Worm (Caenorhabditis elegans): ENCODE measurements around the gene spr-1.

The spr-1 gene

DNA sequence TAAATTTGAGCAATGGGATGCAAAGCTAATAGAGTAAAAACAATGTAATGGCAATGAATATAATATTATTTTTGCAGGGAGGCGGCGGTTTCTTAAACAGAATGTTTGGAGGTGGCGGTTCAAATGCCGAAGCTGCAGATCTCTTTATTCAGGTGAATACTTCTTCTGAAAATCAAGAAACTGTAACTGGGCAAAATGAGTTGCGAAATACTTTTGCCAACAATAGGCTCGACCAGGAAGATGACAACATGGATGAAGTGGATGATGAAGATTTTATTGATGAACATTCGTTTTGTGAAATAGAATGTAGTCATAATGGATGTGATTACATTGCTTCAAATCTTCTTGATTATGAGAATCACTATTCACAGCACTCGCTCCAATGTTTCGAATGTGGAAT is 1.7 kb upstream of the spr-1 start:
- TF ChIP-seq unc-62 (GFP tag; optimal IDR thresholded peaks at IDR 0.05) = no peak

DNA sequence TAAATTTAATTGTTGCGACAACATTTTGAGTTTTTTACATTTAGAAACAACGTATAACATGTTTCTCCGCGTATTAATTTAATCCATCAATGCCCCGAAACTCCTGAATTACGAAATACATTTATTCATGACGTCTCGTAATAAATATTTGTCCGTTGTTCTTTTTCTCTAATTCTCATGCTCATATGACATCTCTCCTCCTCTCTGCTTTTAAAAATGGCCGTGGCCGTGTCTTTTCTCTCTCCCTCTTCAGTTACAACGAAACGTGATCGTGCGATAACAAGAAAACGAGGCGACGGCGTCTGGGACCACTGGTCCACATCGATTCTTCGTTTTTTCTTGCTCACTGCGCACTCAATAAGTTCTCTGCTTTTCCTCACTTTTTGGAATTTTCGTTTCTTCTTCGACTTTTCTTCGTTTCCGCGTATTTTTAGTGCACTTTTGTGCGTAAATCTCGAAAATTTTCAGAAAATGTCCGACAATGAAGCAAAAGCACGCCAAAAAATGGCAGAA is 1.1 kb upstream of the spr-1 start, which contains the start of gene snap-1:
TSS of gene snap-1 (plus strand) at position 463 of the 513 bp plus-strand sequence.
- no peak for TF ChIP-seq unc-62 (GFP tag; optimal IDR thresholded peaks at IDR 0.05)

DNA sequence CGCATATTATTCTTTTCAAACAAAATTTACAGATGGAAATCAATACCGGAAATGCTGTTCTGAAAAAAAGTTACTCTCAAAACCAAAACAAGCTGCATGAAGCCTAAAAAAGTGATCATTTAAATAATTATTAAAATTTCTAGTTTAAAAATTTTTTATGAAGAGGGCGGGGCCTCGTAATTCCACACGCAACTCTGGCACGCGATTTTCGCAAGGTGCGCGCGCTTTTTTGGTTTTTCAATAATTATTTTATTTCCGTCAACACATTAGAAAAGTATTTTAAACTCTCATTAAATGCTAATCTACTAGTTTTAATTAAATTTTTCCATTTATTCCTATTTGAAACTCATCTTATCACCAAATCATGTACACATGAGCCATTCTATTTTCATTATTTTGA is 567 bp upstream of the spr-1 start:
- no peak for TF ChIP-seq unc-62 (GFP tag; optimal IDR thresholded peaks at IDR 0.05)

DNA sequence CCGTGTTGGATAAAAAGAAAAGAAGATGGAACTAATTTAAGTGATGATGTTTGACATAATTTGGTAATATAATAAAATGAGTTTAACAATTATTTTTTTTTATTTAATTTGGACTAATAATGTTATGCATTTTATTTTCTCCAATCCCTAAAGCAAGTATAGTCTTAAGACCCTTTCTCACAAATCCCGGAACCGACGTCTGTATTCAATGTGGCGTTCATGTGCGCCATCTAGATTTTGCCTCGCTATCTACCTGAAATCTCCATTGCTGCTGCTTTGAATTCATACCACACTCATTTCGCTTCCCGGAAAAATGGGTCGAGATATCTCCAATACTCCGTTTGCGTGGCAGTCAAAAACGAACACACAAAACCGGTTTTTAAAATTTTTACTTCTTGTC is 5.8 kb downstream of the spr-1 start, which contains the start of gene D1014.5:
TSS of gene D1014.5 (plus strand) at position 301 of the 400 bp plus-strand sequence.
- no peak for TF ChIP-seq unc-62 (GFP tag; optimal IDR thresholded peaks at IDR 0.05)

DNA sequence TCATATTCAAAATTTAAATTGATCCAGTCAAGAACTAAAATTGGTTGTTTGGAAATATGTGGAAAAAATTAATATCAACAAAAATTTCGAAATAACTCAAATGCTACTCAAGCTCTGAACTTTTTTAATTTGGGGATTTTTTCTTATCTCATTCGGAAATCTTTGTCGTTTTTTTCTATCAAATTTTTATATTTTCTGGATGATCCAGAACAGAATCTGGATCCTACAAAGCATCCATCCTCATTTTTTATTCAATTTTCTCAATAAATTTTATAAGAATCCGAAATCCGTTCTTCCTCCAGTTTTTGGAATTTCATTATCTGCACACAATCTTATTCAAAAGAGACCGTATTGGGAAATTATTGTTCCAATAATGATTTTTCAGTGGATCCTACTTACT is 8.3 kb downstream of the spr-1 start, which contains the start of gene D1014.6:
TSS of gene D1014.6 (plus strand) at position 301 of the 400 bp plus-strand sequence.
- no peak for TF ChIP-seq unc-62 (GFP tag; optimal IDR thresholded peaks at IDR 0.05)

DNA sequence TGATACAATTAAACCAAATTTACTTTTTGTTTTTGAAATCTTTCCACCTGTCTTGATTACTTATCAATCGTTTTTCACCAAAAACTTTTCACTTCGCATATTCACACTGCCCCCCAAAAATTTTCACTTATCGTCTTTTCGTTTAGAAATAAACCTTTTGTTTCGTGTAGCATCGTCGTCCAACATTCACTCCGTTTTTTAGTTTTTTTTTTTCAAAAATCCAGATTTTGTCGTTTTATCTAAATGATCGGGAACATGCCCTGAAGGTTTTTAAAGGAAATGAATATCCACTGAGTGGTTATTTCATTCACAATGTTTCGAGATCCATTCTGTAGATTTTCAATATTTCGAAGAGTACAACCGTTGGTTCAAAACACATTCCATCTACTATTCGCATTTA is 11.2 kb downstream of the spr-1 start, which contains the start of gene D1014.7:
TSS of gene D1014.7 (plus strand) at position 301 of the 400 bp plus-strand sequence.
- no peak for TF ChIP-seq unc-62 (GFP tag; optimal IDR thresholded peaks at IDR 0.05)

DNA sequence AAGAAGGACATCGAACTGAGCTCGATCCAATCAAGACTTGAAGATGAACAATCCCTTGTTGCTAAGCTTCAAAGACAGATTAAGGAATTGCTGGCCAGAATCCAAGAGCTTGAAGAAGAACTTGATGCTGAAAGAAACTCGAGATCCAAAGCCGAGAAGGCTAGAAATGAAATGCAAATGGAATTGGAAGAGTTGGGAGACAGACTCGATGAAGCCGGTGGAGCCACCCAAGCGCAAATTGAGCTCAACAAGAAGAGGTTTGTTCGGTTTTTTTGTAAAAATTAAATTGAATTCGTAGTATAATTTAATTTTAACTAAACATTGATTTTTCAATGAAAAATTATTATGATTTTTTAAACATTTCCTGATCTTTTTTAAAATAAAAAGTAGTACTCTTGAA is 14.6 kb downstream of the spr-1 start:
- TF ChIP-seq unc-62 (GFP tag; optimal IDR thresholded peaks at IDR 0.05) = no peak

DNA sequence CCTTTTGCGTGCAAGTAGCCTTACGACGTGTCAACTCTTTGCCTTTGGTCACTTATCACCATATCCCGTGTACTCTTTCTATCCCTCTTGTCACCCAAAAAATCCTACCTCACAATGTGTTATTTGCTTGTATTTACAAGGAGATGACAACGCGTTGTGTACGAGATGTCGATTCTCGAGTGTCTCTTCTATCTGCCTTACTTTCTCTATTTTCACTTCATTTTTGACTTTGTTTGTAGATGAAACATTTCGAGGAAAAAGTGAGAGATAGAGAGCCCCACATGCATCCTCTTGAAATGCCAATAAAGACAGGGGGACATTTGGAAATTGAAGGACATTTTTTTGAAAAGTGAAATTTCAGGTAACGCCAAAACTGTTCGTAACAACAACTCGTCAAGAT is 18.3 kb downstream of the spr-1 start:
- TF ChIP-seq unc-62 (GFP tag; optimal IDR thresholded peaks at IDR 0.05) = no peak

DNA sequence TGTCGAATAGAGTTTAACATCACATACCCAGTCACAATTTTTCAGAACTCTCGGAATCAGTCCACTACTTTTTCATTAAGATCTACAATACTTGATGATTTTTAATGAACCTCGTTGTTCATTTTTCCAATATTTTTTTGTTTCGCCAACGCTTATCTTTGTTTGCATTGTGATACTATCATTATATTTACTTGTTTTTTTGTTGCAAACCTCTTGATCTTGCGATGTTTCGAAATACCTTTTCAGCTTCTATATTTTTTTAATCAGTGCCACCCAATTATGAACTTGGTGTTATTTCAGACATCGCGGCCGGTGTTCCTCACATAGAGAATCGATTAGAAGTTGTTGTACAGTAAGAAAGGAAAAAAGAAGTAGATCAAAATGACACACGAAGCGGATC is 20.5 kb downstream of the spr-1 start, which contains the start of gene myo-5:
TSS of gene myo-5 (plus strand) at position 301 of the 400 bp plus-strand sequence.
- no peak for TF ChIP-seq unc-62 (GFP tag; optimal IDR thresholded peaks at IDR 0.05)

DNA sequence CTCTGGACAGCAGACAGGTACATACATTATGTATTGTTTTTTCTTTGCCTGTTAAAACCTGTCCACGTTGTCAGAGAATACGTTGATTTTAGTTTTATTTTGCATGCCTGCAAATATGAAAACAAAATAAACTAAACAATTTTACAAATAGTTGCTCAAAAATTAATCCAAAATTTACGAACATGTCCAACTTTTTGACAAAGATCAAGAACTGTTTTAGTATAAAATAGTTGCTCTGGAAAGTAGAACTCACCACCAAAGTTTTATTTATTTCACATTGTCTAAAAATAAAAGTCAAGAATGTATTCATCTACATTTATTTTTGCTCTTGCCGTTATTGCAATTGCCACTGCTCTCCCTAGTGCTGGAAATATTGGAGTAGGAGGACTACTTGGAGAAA is 24.7 kb downstream of the spr-1 start, which contains the start of gene srlf-16:
TSS of gene srlf-16 (plus strand) at position 301 of the 400 bp plus-strand sequence.
- no peak for TF ChIP-seq unc-62 (GFP tag; optimal IDR thresholded peaks at IDR 0.05)

DNA sequence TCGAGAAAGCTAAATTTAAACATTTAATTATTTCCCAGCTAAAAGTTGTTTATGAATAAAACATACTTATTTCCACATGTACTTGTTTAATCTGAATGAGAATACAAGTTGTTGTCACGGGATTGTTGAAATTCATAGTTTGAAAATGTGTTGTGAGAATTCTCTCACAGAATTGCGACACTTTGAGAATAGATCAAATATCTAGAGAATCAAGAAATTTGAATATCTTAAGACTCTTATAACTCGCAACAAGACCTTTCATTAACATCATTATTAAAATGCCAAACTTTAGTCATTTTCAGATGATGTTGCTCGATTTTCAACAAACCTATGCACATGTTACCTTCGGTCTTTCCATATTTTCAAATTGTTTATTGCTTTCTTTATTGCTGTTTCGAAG is 26.2 kb downstream of the spr-1 start, which contains the start of gene str-90:
TSS of gene str-90 (plus strand) at position 301 of the 400 bp plus-strand sequence.
- no peak for TF ChIP-seq unc-62 (GFP tag; optimal IDR thresholded peaks at IDR 0.05)

DNA sequence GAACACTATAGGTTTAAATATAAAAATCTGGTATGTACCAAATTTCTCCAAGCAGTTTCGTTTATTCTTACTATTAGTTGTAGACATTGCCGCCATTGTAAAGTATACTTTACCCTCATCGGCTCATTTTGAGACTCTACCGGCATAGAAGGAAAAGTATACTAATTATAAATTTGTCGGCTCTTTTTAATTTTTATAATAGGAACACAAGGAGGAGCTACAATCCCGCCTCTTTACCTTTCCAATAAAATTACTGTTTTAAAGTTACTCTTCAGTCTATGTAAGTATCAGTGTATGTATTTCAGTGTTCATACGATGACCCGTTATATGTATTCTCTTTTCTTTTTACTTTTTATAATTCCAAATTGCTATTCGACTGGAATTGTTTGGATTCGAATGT is 29.8 kb downstream of the spr-1 start, which contains the start of gene sdz-23:
TSS of gene sdz-23 (plus strand) at position 301 of the 400 bp plus-strand sequence.
- TF ChIP-seq unc-62 (GFP tag; optimal IDR thresholded peaks at IDR 0.05) = no peak

DNA sequence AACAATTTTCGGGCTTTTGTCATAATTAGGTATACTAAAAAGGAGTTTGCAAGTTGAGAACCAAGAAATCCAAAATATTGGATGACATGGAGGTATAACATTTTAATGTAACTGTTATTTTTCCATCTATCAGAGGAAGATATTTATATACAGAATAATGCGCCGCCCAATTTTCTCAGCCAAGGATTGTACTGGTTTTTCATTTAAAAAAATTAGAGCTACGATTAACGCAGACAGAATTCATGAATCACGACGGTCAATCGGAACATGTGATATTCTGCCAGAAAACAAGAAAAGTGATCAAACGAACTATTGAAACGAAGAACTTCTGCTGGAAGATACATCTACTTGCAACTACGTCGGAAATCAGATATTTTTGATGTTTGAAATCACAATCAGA is 30.9 kb downstream of the spr-1 start, which contains the start of gene str-145:
TSS of gene str-145 (minus strand) at position 101 of the 400 bp plus-strand sequence.
- TF ChIP-seq unc-62 (GFP tag; optimal IDR thresholded peaks at IDR 0.05) = no peak

DNA sequence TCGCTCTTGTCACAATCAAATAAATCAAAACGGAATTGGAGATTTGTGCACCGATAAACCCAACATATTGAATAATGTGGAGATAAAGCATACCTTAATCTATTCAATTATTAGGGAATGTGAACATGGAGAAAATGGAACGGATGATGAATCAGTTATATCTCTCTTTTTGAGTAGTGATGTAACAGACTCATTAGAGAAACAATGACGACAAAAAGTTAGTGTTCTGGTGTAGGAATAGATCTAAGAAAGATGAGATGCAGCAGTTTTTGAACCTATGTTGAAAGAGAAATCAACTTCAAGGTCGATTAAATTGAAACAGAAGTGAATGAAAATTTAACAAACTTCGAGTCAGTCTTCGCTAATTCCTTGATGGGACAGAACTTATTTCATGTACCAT is 33.8 kb downstream of the spr-1 start, which contains the start of gene str-146:
TSS of gene str-146 (minus strand) at position 101 of the 400 bp plus-strand sequence.
- no peak for TF ChIP-seq unc-62 (GFP tag; optimal IDR thresholded peaks at IDR 0.05)

DNA sequence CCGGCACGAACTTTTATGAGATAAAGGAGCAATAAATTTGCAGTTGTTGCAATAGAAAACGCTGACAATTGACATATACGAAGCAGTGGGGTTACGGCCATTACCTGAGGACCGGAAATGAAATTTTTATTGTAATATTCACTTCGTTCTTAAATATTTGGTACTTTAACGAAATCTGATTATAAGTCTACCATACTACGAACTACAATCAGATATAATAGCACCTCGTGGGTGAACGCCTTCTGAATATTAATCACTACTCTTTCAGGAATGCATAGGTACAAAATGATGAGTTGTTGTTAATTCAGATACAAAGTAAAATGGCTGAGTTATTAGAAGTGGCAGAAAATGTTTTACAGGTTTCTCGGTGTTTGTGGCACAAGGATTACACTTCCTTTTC is 36.8 kb downstream of the spr-1 start, which contains the start of gene str-129:
TSS of gene str-129 (minus strand) at position 101 of the 400 bp plus-strand sequence.
- TF ChIP-seq unc-62 (GFP tag; optimal IDR thresholded peaks at IDR 0.05) = no peak

DNA sequence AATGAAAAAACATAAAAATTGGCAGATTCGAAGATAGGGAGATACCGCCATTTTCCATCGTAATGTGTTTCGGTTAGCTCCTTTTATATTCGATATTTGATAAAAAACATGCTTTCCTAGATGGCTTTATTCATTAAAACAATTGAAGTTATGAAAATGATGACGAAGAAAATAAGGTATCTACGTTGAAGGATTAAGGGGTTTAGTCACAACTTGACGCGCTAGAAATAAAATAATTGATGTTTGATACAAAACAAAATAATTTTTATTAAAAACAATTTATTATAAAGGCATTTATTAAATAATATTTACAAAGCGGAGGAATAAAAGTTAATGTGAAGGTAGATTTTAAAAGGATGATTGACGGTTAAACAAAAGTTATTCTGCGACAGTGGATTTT is 38.6 kb downstream of the spr-1 start, which contains the start of gene str-130:
TSS of gene str-130 (minus strand) at position 101 of the 400 bp plus-strand sequence.
- no peak for TF ChIP-seq unc-62 (GFP tag; optimal IDR thresholded peaks at IDR 0.05)

DNA sequence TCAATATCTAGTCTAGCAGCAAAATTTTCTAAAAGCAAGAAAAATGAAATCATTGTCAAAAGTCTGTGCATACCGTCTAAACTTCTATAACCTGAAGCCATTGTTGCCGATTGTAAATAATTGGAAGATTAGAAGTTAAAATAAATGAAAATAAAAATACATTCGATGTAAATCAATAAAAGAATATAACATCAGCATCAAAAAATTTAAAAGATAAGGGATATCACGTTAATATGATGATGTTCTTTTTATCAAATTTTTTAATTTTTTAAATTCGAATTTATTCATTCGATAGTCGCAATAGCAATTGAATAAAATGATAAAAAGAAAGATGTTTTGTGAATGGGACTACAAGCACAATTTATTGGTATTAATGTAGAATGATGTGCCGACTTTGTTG is 44.0 kb downstream of the spr-1 start, which contains the start of gene C09H5.7:
TSS of gene C09H5.7 (minus strand) at position 101 of the 400 bp plus-strand sequence.
- no peak for TF ChIP-seq unc-62 (GFP tag; optimal IDR thresholded peaks at IDR 0.05)
